Fruit fly (Drosophila melanogaster) Kc167 (cell line): ENCODE data around the gene RpS19a.

Source experiments
- h ChIP-seq: fragments of >200 bp; optimal IDR thresholded peaks from 3 replicates; lab custom pipeline; 2018; ENCODE audit warnings: missing external identifiers
- psq ChIP-seq: fragments of >200 bp; optimal IDR thresholded peaks from 2 replicates; lab custom pipeline; 2017; ENCODE audit warnings: missing external identifiers
- ttk ChIP-seq: sonication (Bioruptor generic); optimal IDR thresholded peaks from 2 replicates; lab custom pipeline; 2017; ENCODE audit warnings: missing external identifiers

- TF ChIP-seq ttk (lab: Kevin White, UChicago), result no peak
- TF ChIP-seq psq (lab: Kevin White, UChicago), result peak; percentile 98
- TF ChIP-seq h (lab: Kevin White, UChicago), result no peak
These were observed at the start of gene RpS19a for dm6 chrX:16637594-16638485.
